Worm (Caenorhabditis elegans) whole organism, L3 larva: ENCODE data around the gene C07G1.7.

Source experiments
- R02D3.7 ChIP-seq: fragments of 150-350 bp; optimal IDR thresholded peaks from 2 replicates; lab custom pipeline; 2014; ENCODE audit warnings: missing biosample characterization, missing genetic modification characterization
- ama-1 ChIP-seq: fragments of 150-350 bp; optimal IDR thresholded peaks from 2 replicates; lab custom pipeline; 2018
- ceh-16 ChIP-seq: sonication (generic microtip); optimal IDR thresholded peaks from 2 replicates; lab custom pipeline; 2017; ENCODE audit warnings: missing biosample characterization, missing genetic modification characterization
- ceh-28 ChIP-seq: fragments of 150-350 bp; optimal IDR thresholded peaks from 2 replicates; lab custom pipeline; 2014; ENCODE audit warnings: missing biosample characterization, missing genetic modification reagents, missing genetic modification characterization
- ceh-82 ChIP-seq: fragments of 150-350 bp; optimal IDR thresholded peaks from 2 replicates; lab custom pipeline; 2014; ENCODE audit warnings: missing biosample characterization, missing genetic modification characterization
- daf-12 ChIP-seq: fragments of 150-350 bp; optimal IDR thresholded peaks from 2 replicates; lab custom pipeline; 2014; ENCODE audit warnings: missing biosample characterization, missing genetic modification reagents, missing genetic modification characterization
- egl-27 ChIP-seq: sonication (generic microtip); optimal IDR thresholded peaks from 4 replicates; lab custom pipeline; 2017; ENCODE audit warnings: missing biosample characterization, missing genetic modification reagents, missing genetic modification characterization
- elt-1 ChIP-seq: fragments of 150-350 bp; optimal IDR thresholded peaks from 2 replicates; lab custom pipeline; 2014; ENCODE audit warnings: missing biosample characterization, missing genetic modification characterization
- elt-2 ChIP-seq: sonication (generic microtip); optimal IDR thresholded peaks from 2 replicates; lab custom pipeline; 2016; ENCODE audit warnings: missing genetic modification reagents, mild to moderate bottlenecking, missing genetic modification characterization, missing compliant biosample characterization
- elt-3 ChIP-seq, 3 experiments: fragments of 150-350 bp in 1 of 3; sonication (generic microtip) in 2 of 3; optimal IDR thresholded peaks; 2 replicates in 2 of 3; 4 replicates in 1 of 3; lab custom pipeline; 2014 to 2017; ENCODE audit warnings: missing biosample characterization in 3 of 3, missing genetic modification characterization in 3 of 3
- eor-1 ChIP-seq, 2 experiments: fragments of 150-350 bp; optimal IDR thresholded peaks; 2 replicates each; lab custom pipeline; 2014 to 2018; ENCODE audit warnings: missing biosample characterization in 2 of 2, missing genetic modification characterization in 2 of 2
- fkh-2 ChIP-seq: fragments of 150-350 bp; optimal IDR thresholded peaks from 2 replicates; lab custom pipeline; 2014; ENCODE audit warnings: missing biosample characterization, missing genetic modification reagents, missing genetic modification characterization
- fos-1 ChIP-seq: fragments of 150-350 bp; optimal IDR thresholded peaks from 2 replicates; lab custom pipeline; 2014; ENCODE audit warnings: missing biosample characterization, missing genetic modification characterization
- hmg-11 ChIP-seq: sonication (generic microtip); optimal IDR thresholded peaks from 2 replicates; lab custom pipeline; 2016; ENCODE audit warnings: missing genetic modification characterization, missing compliant biosample characterization
- jun-1 ChIP-seq: fragments of 150-350 bp; optimal IDR thresholded peaks from 2 replicates; lab custom pipeline; 2014; ENCODE audit warnings: missing biosample characterization, missing genetic modification reagents, missing genetic modification characterization
- lin-15B ChIP-seq: fragments of 150-350 bp; optimal IDR thresholded peaks from 2 replicates; lab custom pipeline; 2014; ENCODE audit warnings: missing biosample characterization, missing genetic modification characterization
- lin-39 ChIP-seq: fragments of 150-350 bp; optimal IDR thresholded peaks from 2 replicates; lab custom pipeline; 2018; ENCODE audit warnings: missing biosample characterization, missing genetic modification reagents, missing genetic modification characterization
- mdl-1 ChIP-seq: fragments of 150-350 bp; optimal IDR thresholded peaks from 2 replicates; lab custom pipeline; 2014; ENCODE audit warnings: missing biosample characterization, missing genetic modification characterization
- nfya-1 ChIP-seq: sonication (generic microtip); optimal IDR thresholded peaks from 2 replicates; lab custom pipeline; 2017; ENCODE audit warnings: missing genetic modification characterization, mild to moderate bottlenecking, missing compliant biosample characterization, antibody characterized with exemption, moderate library complexity; ENCODE audit not compliant: insufficient read depth
- nhr-23 ChIP-seq: fragments of 150-350 bp; optimal IDR thresholded peaks from 2 replicates; lab custom pipeline; 2014; ENCODE audit warnings: missing biosample characterization, missing genetic modification reagents, missing genetic modification characterization
- nhr-237 ChIP-seq: fragments of 150-350 bp; optimal IDR thresholded peaks from 2 replicates; lab custom pipeline; 2014; ENCODE audit warnings: missing biosample characterization, missing genetic modification characterization
- nhr-25 ChIP-seq: sonication (generic microtip); optimal IDR thresholded peaks from 2 replicates; lab custom pipeline; 2017; ENCODE audit warnings: missing biosample characterization, missing genetic modification characterization
- nhr-28 ChIP-seq: fragments of 150-350 bp; optimal IDR thresholded peaks from 2 replicates; lab custom pipeline; 2014; ENCODE audit warnings: missing biosample characterization, missing genetic modification characterization
- nhr-43 ChIP-seq: sonication (generic microtip); optimal IDR thresholded peaks from 2 replicates; lab custom pipeline; 2016; ENCODE audit warnings: mild to moderate bottlenecking, missing genetic modification characterization, missing compliant biosample characterization; ENCODE audit not compliant: poor library complexity, severe bottlenecking
- nhr-67 ChIP-seq: fragments of 150-350 bp; optimal IDR thresholded peaks from 2 replicates; lab custom pipeline; 2014; ENCODE audit warnings: missing biosample characterization, missing genetic modification characterization
- nhr-76 ChIP-seq: fragments of 150-350 bp; sonication (generic microtip); optimal IDR thresholded peaks from 5 replicates; lab custom pipeline; 2014; ENCODE audit warnings: missing biosample characterization, missing genetic modification characterization
- nhr-77 ChIP-seq: fragments of 150-350 bp; optimal IDR thresholded peaks from 2 replicates; lab custom pipeline; 2014; ENCODE audit warnings: missing biosample characterization, missing genetic modification characterization
- pha-4 ChIP-seq: fragments of 150-350 bp; optimal IDR thresholded peaks from 2 replicates; lab custom pipeline; 2014; ENCODE audit warnings: missing biosample characterization, missing genetic modification reagents, missing genetic modification characterization
- pqm-1 ChIP-seq: fragments of 150-350 bp; optimal IDR thresholded peaks from 2 replicates; lab custom pipeline; 2017; ENCODE audit warnings: missing biosample characterization, missing genetic modification characterization, inconsistent platforms
- sea-2 ChIP-seq: fragments of 150-350 bp; sonication (generic microtip); optimal IDR thresholded peaks from 4 replicates; lab custom pipeline; 2014; ENCODE audit warnings: missing biosample characterization, missing genetic modification reagents, missing genetic modification characterization
- skn-1 ChIP-seq: fragments of 150-350 bp; optimal IDR thresholded peaks from 2 replicates; lab custom pipeline; 2014; ENCODE audit warnings: missing biosample characterization, missing genetic modification characterization
- tbx-2 ChIP-seq: sonication (generic microtip); optimal IDR thresholded peaks from 2 replicates; lab custom pipeline; 2016; ENCODE audit warnings: mild to moderate bottlenecking, missing genetic modification characterization, missing compliant biosample characterization
- unc-62 ChIP-seq: fragments of 150-350 bp; sonication (generic microtip); optimal IDR thresholded peaks from 4 replicates; lab custom pipeline; 2014; ENCODE audit warnings: missing biosample characterization, missing genetic modification reagents, missing genetic modification characterization
- ztf-11 ChIP-seq: fragments of 150-350 bp; optimal IDR thresholded peaks from 2 replicates; lab custom pipeline; 2014; ENCODE audit warnings: missing biosample characterization, missing genetic modification characterization
- ztf-4 ChIP-seq: fragments of 150-350 bp; optimal IDR thresholded peaks from 2 replicates; lab custom pipeline; 2014; ENCODE audit warnings: missing biosample characterization, missing genetic modification characterization

C07G1.7 gene

DNA sequence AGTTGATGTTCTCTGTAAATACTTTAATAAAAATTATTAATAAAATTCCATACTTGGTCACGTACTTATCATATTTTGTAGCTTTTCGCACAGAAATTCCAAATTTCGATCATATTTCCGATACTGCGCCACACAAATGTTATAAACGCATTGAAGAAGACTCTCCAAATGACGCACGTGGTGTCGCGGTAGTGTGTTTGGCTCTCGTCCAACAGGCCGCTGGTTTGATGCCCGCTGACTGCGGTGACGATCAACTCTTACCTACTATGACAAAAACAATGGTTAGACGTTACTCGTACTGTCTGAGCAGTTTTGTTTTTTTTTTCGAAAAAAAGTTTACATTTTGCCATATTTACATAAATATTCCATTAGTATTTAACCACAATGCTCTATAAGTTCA is 41.2 kb upstream of the C07G1.7 start (continued):
- peak; percentile 35 for TF ChIP-seq skn-1 (tag; lab: Kevin White, UChicago)
- TF ChIP-seq ceh-16 (tag; lab: Kevin White, UChicago), result no peak
- TF ChIP-seq ztf-11, result no peak
- no peak for TF ChIP-seq lin-15B
- TF ChIP-seq mdl-1, result no peak
- peak; percentile 89 for TF ChIP-seq hmg-11 (tag; lab: Kevin White, UChicago)
- TF ChIP-seq sea-2 (GFP tag; lab: Kevin White, UChicago), result no peak
- TF ChIP-seq ztf-4 (tag; lab: Kevin White, UChicago), result no peak
- no peak for TF ChIP-seq ceh-82
- TF ChIP-seq nhr-237 (tag; lab: Kevin White, UChicago), result no peak
- peak; percentile 66 for TF ChIP-seq elt-2 (tag; lab: Kevin White, UChicago)
- no peak for TF ChIP-seq daf-12 (tag; lab: Kevin White, UChicago)
- peak; percentile 51 for TF ChIP-seq nhr-25
- TF ChIP-seq egl-27, result no peak
- TF ChIP-seq nhr-67 (tag; lab: Kevin White, UChicago), result no peak
- TF ChIP-seq ama-1 (lab: Kevin White, UChicago), result no peak
- no peak for TF ChIP-seq R02D3.7 (tag; lab: Kevin White, UChicago)
- TF ChIP-seq nfya-1 (tag; lab: Kevin White, UChicago), result peak; percentile 71
- TF ChIP-seq nhr-76 (tag; lab: Kevin White, UChicago), result no peak

DNA sequence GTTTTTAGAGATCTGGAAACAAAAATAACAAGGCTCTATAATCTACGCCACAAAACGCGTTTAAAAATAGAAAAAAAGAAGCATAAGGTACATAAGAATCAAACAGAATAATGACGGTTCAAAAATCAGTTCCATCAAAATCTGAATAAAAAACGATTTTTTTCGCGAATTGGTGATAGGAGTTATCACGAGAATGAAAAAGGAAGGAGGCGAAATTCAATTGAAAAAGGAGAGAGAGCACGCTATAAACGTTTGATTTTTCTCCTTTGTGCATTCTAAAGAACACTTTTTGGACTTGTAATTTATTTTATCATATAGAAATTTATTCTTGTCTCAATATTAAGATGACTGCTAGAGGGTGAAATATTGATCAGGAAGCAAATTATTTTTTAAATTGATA is 39.7 kb upstream of the C07G1.7 start:
- TF ChIP-seq mdl-1 (no peak), ztf-11 (no peak), pqm-1 (peak; percentile 71), nhr-77 (no peak), jun-1 (tag; lab: Kevin White, UChicago) (peak; percentile 8), elt-2 (tag; lab: Kevin White, UChicago) (peak; percentile 82), egl-27 (no peak)

DNA sequence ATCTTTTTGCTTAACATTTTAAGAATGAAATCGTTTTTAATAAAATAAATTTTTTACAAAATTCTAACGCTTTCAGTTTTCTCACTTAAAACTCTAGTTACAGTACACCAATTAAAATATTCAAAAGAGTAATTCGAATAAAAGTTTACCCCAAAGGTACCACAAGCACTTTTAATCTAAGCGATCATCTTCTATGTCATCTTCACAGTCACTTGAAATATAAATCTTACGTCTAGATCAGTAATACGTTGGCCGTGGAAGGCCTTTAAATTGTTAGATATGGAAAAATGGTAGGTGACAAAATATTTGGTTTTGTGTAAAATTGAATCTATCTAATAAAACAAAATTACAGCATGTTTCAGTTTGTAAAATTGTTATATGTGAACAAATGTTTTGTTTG is 35.7 kb upstream of the C07G1.7 start:
- peak; percentile 94 for TF ChIP-seq elt-1 (tag; lab: Kevin White, UChicago)
- no peak for TF ChIP-seq nhr-67 (tag; lab: Kevin White, UChicago)
- TF ChIP-seq nhr-23 (tag; lab: Kevin White, UChicago), result peak; percentile 34
- TF ChIP-seq, all 47 proteins: peak for 2

DNA sequence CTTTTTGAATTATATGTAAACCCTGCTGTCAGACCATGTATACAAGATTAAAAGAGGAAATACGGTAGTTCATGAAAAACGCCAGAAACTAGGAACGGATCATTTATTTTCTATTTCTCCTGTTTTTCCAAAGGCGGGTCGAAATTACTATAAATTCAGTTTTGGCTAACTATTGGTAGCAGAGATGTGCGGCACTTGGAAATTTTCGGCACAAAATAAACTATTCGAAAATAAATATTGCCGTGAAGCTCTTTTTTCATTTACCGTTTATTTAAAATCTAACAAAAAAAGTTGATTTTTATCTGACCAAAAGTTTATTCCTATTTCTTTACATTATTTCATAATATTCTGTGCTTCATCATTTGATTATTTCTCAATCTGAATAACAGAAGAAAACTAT is 32.5 kb upstream of the C07G1.7 start, which contains the start of gene T09A12.1:
Gene T09A12.1, plus strand, starts transcription at position 301 of the 400 bp plus-strand sequence.
- TF ChIP-seq tbx-2 (tag; lab: Kevin White, UChicago), result no peak
- no peak for TF ChIP-seq elt-3 (tag; optimal IDR thresholded peaks at IDR 0.05; lab: Kevin White, UChicago)
- TF ChIP-seq lin-39 (tag; lab: Kevin White, UChicago), result no peak
- TF ChIP-seq sea-2 (GFP tag; lab: Kevin White, UChicago), result no peak
- TF ChIP-seq mdl-1, result no peak
- no peak for TF ChIP-seq ceh-16 (tag; lab: Kevin White, UChicago)
- TF ChIP-seq nhr-67 (tag; lab: Kevin White, UChicago), result no peak
- TF ChIP-seq R02D3.7 (tag; lab: Kevin White, UChicago), result no peak
- no peak for TF ChIP-seq nfya-1 (tag; lab: Kevin White, UChicago)
- TF ChIP-seq nhr-237 (tag; lab: Kevin White, UChicago), result no peak
- no peak for TF ChIP-seq elt-1 (tag; lab: Kevin White, UChicago)
- no peak for TF ChIP-seq daf-12 (tag; lab: Kevin White, UChicago)
- TF ChIP-seq pha-4 (tag; lab: Kevin White, UChicago), result no peak
- no peak for TF ChIP-seq eor-1 (tag; optimal IDR thresholded peaks at IDR 0.05; lab: Kevin White, UChicago)

DNA sequence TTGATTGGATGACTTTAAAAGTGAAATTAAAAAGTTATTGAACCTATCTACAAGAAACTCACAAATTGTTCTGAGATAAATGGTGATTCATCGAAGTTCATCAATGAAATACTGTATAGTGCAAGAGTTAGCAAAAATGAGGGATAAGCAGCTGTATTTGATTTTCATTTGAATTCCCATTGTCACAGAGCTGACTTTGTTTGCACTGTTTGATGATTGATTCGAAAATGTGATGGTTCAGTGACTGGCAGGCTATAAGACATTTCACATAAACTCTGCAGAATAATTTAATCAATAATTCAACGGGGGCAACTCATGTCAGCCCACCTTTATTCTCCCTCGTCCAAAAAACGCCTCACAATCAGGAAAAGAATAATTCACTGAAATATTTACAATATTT is 32.0 kb upstream of the C07G1.7 start, which contains the start of gene T09A12.8:
Gene T09A12.8, minus strand, starts transcription at position 101 of the 400 bp plus-strand sequence.
- TF ChIP-seq nhr-43 (tag; lab: Kevin White, UChicago), result no peak
- no peak for TF ChIP-seq nhr-23 (tag; lab: Kevin White, UChicago)
- no peak for TF ChIP-seq ztf-11
- TF ChIP-seq lin-15B, result no peak
- TF ChIP-seq unc-62 (GFP tag; lab: Kevin White, UChicago), result no peak
- TF ChIP-seq fkh-2 (tag; lab: Kevin White, UChicago), result no peak
- no peak for TF ChIP-seq ztf-4 (tag; lab: Kevin White, UChicago)
- no peak for TF ChIP-seq nhr-67 (tag; lab: Kevin White, UChicago)
- TF ChIP-seq eor-1 (tag; optimal IDR thresholded peaks at IDR 0.05; lab: Kevin White, UChicago), result no peak
- no peak for TF ChIP-seq ceh-28 (tag; lab: Kevin White, UChicago)
- no peak for TF ChIP-seq elt-2 (tag; lab: Kevin White, UChicago)
- no peak for TF ChIP-seq hmg-11 (tag; lab: Kevin White, UChicago)
- no peak for TF ChIP-seq nhr-77
- no peak for TF ChIP-seq fos-1 (tag; lab: Kevin White, UChicago)
- no peak for TF ChIP-seq nhr-28 (tag; lab: Kevin White, UChicago)
